Worm (Caenorhabditis elegans): ENCODE data around the gene pot-3.
A peak's percentile ranks its signal among the peaks of the same experiment; 100 is the strongest.

The pot-3 gene

DNA sequence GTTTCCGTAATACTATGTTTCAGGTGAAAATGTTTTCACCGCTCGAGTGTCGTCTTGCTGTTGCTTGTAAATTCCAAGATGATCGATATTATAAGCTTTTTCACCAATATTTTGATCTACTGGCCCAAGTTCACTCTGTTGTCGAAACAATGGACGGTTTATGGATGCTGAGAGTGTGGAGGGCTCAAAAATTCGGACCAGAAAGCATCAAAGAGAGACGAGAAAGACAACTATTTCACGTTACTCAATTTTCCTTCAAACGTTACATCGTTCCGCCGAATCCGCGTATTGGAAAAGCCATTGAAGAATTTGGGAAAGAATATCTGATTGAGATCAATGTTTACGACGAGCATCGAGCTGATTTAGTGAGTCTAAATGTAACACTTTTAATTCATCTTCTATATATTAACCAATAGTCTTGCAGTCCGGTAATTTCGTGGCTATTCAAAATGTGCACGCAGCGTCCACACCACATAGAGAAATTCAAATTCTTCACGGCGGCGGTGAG is at the start of gene pot-3:
pot-3 (plus strand) TSS at position 17 of the 508 bp plus-strand sequence.
- no peak for TF ChIP-seq elt-2 (tag; optimal IDR thresholded peaks at IDR 0.05)
- peak; percentile 49 for TF ChIP-seq ztf-11 (tag; optimal IDR thresholded peaks at IDR 0.05)
- TF ChIP-seq elt-3 (tag; optimal IDR thresholded peaks at IDR 0.05) = peak in 1 of 3 experiments; percentile 28
- peak; percentile 17 for TF ChIP-seq sea-2 (GFP tag; optimal IDR thresholded peaks at IDR 0.05)
- peak; percentile 62 for TF ChIP-seq nhr-43 (tag; optimal IDR thresholded peaks at IDR 0.05; ENCODE audit: poor library complexity, severe bottlenecking)

DNA sequence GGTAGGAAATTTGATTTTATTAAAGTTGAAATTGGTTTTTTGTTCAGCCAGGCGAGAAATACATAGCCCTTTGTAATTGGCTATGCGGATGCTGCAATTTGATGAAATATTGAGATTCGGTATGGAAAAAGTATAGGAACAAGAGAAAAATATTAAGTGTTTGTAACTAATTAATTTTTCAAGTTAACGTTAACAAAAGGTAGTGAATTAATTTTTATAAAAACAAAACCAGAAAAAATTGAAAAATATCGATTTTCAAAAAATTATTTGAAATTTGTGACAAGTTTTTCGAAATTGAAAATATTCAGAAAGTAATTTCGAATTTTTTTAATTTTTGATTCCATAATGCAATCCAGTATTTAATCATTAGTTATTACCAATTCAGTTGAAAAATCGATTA is 48.4 kb upstream of the pot-3 start, which contains the start of gene W06F12.2:
W06F12.2 (minus strand) TSS at position 101 of the 400 bp plus-strand sequence.
- no peak for TF ChIP-seq ZK546.5 (tag; optimal IDR thresholded peaks at IDR 0.05)
- TF ChIP-seq elt-3 (tag; optimal IDR thresholded peaks at IDR 0.05) = no peak
- TF ChIP-seq skn-1 (tag; optimal IDR thresholded peaks at IDR 0.05) = no peak
- no peak for TF ChIP-seq ztf-11 (tag; optimal IDR thresholded peaks at IDR 0.05)
- no peak for TF ChIP-seq mml-1 (tag; optimal IDR thresholded peaks at IDR 0.05)
- TF ChIP-seq lin-39 (tag; optimal IDR thresholded peaks at IDR 0.05) = no peak
- TF ChIP-seq nhr-43 (tag; optimal IDR thresholded peaks at IDR 0.05; ENCODE audit: poor library complexity, severe bottlenecking) = no peak
- no peak for TF ChIP-seq tbx-2 (tag; optimal IDR thresholded peaks at IDR 0.05)
- no peak for TF ChIP-seq ztf-4 (tag; optimal IDR thresholded peaks at IDR 0.05)
- TF ChIP-seq nhr-237 (tag; optimal IDR thresholded peaks at IDR 0.05) = no peak
- TF ChIP-seq pqm-1 (tag; optimal IDR thresholded peaks at IDR 0.05) = no peak
- TF ChIP-seq nhr-76 (tag; optimal IDR thresholded peaks at IDR 0.05) = no peak
- TF ChIP-seq elt-1 (tag; optimal IDR thresholded peaks at IDR 0.05) = no peak

DNA sequence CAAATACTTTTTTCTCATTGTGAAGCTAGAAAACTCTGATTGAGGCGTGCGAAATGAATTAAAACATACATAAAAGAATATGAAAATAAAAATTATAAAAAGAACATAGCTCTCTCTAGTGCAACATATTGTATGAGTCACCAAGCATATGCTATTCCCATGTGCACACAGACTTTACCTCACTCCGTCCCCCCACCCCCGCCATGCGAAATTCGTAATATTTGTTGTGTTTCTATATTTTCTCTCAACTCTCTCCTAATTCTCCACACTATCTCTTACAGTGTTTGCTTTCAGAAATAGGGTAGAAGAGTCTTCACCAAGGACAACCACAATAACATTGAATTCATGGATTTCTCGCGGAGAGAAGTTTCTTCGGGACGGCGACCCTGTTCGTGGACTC is 47.4 kb upstream of the pot-3 start:
- no peak for TF ChIP-seq ztf-4 (tag; optimal IDR thresholded peaks at IDR 0.05)
- peak; percentile 51 for TF ChIP-seq pqm-1 (tag; optimal IDR thresholded peaks at IDR 0.05)
- peak; percentile 75 for TF ChIP-seq pha-4 (tag; optimal IDR thresholded peaks at IDR 0.05)

DNA sequence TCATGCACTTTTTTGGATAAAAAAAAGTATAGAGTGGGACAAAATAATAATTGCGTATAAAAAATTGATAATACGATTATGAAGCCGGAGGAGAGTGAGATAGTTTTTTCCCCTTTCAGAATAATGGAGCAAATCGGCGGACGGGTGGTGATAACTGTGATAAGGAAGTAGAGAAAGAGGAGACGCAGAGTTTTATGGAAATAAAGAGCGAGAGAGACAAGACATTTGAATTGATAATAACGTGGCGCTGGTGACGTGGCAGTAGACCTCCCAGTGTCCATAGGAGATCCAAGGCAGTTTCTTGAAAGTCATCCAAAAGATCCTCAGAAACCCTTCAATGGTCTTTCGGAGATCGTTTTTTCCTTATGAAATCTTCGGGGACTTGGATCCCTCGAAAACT is 46.2 kb upstream of the pot-3 start:
- TF ChIP-seq jun-1 (tag; optimal IDR thresholded peaks at IDR 0.05) = peak; percentile 29
- TF ChIP-seq pha-4 (tag; optimal IDR thresholded peaks at IDR 0.05) = peak; percentile 30
- peak; percentile 92 for TF ChIP-seq elt-2 (tag; optimal IDR thresholded peaks at IDR 0.05)
- TF ChIP-seq pqm-1 (tag; optimal IDR thresholded peaks at IDR 0.05) = peak; percentile 85
- TF ChIP-seq fos-1 (tag; optimal IDR thresholded peaks at IDR 0.05) = no peak

DNA sequence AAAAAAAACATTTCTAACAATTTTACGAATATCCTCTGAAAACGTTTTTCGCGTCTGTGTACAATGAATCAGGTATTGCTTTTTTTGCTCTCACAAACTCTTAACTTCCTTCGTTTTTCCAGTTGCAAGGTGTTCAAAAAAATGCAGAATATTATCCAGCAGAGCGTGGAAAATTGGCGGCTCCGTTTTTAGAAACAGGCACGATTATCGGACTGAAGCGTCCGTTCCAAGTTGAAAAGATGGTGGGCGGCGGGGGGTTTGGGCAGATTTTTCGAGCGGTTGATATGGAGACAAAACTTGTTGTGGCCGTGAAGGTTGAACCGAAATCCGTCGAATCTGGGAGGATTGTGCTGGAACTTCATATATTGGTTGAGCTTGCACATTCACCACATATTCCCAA is 45.0 kb upstream of the pot-3 start, which contains the start of gene W06F12.3:
W06F12.3 (plus strand) TSS at position 23 of the 400 bp plus-strand sequence.
- TF ChIP-seq nhr-25 (tag; optimal IDR thresholded peaks at IDR 0.05) (no peak), fkh-10 (GFP tag; optimal IDR thresholded peaks at IDR 0.05) (no peak), ceh-16 (tag; optimal IDR thresholded peaks at IDR 0.05) (no peak), sea-2 (GFP tag; optimal IDR thresholded peaks at IDR 0.05) (no peak)

DNA sequence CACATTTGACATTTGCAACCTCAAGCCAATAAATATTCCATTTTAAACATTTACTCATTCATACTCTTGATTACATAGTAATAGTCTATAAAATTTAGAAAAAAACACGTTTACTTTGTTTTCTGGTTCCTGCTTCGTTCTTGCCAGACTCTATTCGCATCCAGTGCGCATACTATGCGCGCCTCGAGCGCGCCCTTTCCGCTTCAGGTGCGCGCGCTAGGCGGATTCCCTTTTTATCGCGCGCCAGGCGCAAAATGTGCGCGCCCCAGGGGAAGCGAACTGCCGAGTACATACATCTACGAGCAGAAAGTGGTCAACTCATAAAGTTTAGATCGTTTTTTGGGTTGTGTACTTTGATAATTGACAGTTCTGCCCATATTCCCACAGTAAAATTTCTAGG is 38.6 kb upstream of the pot-3 start:
- TF ChIP-seq zag-1 (tag; optimal IDR thresholded peaks at IDR 0.05) = no peak
- no peak for TF ChIP-seq nhr-23 (tag; optimal IDR thresholded peaks at IDR 0.05)
- TF ChIP-seq ztf-11 (tag; optimal IDR thresholded peaks at IDR 0.05) = no peak
- no peak for TF ChIP-seq eor-1 (tag; optimal IDR thresholded peaks at IDR 0.05)
- no peak for TF ChIP-seq nhr-76 (tag; optimal IDR thresholded peaks at IDR 0.05)
- no peak for TF ChIP-seq aly-2 (tag; optimal IDR thresholded peaks at IDR 0.05)
- no peak for TF ChIP-seq ZK546.5 (tag; optimal IDR thresholded peaks at IDR 0.05)
- no peak for TF ChIP-seq nhr-77 (tag; optimal IDR thresholded peaks at IDR 0.05)

DNA sequence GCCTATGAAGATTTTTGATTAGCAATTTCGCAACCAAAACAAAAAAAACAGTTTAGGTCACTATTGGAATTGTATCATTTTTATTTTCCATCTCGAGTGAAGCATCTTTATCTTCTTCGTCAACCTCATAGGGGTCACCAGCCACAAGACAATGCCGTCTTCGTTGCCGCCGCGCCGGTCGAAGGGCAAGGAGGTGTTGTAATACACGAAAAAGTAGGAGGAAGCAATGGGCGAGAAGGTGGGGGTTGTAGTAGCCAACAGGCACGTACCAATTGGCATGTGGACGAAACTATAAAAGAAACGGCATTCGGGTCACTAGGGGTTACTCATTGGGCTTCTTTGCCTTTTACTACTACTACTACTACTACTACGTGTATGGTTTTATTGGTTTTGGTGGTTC is 38.0 kb upstream of the pot-3 start:
- TF ChIP-seq nhr-25 (tag; optimal IDR thresholded peaks at IDR 0.05) (peak; percentile 59), nhr-43 (tag; optimal IDR thresholded peaks at IDR 0.05; ENCODE audit: poor library complexity, severe bottlenecking) (no peak), nfya-1 (tag; optimal IDR thresholded peaks at IDR 0.05; ENCODE audit: insufficient read depth) (peak; percentile 12), unc-62 (GFP tag; optimal IDR thresholded peaks at IDR 0.05) (no peak)

Measured in whole organism, L3 larva.